Fruit fly (Drosophila melanogaster): ENCODE measurements around the gene GCS1.
A peak's percentile ranks its signal among the peaks of the same experiment; 100 is the strongest.

Gene GCS1

DNA sequence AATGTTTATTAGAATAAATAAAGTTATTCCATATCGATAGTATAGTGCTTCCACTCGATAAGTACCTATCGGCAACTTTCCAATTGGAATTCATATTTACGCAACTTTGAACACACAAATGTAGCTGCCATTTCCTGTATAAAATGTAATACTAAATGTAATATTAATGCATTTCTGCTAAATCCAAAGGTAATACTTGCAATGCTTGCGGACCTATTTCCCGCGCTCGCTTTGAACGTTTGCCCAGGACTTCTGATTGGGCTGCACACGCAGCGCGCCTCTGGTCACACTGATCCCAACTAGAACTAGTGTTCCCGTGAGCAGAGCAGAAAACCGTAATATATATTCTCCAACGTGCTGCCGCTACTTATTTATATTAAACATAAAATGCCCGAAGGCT lies 21.6 kb upstream of the GCS1 start, which contains the start of gene dlg1 (continued):
- TF ChIP-seq vvl (GFP tag; IDR thresholded peaks at IDR 0.05) (no peak), inv (GFP tag; IDR thresholded peaks at IDR 0.05; ENCODE audit: partially characterized antibody) (peak; percentile 58), CG1647 (GFP tag; optimal IDR thresholded peaks at IDR 0.05) (no peak), crol (GFP tag; IDR thresholded peaks at IDR 0.05) (no peak), CG9876 (GFP tag; optimal IDR thresholded peaks at IDR 0.05) (no peak), disco-r (GFP tag; optimal IDR thresholded peaks at IDR 0.05) (no peak), Hsf (GFP tag; optimal IDR thresholded peaks at IDR 0.05) (no peak), CG5245 (GFP tag; optimal IDR thresholded peaks at IDR 0.05) (no peak), hth (optimal IDR thresholded peaks at IDR 0.05) (no peak), CG2120 (GFP tag; optimal IDR thresholded peaks at IDR 0.05) (no peak), tx (GFP tag; optimal IDR thresholded peaks at IDR 0.05) (no peak), CG6689 (GFP tag; IDR thresholded peaks at IDR 0.05) (no peak), Gsc (GFP tag; IDR thresholded peaks at IDR 0.05) (no peak), caup (GFP tag; optimal IDR thresholded peaks at IDR 0.05; ENCODE audit: severe bottlenecking) (no peak), Lhr (GFP tag; optimal IDR thresholded peaks at IDR 0.05) (no peak), dysf (GFP tag; IDR thresholded peaks at IDR 0.05) (no peak), CG15514 (GFP tag; optimal IDR thresholded peaks at IDR 0.05) (peak; percentile 97), CG16815 (GFP tag; optimal IDR thresholded peaks at IDR 0.05) (no peak), tna (GFP tag; IDR thresholded peaks at IDR 0.05; ENCODE audit: partially characterized antibody) (no peak; the same call in 1 of the 2 replicates), p53 (GFP tag; optimal IDR thresholded peaks at IDR 0.05) (no peak), Dp (GFP tag; optimal IDR thresholded peaks at IDR 0.05) (peak; percentile 73), CG17328 (GFP tag; IDR thresholded peaks at IDR 0.05) (no peak), Sin3A (optimal IDR thresholded peaks at IDR 0.05) (peak; percentile 8), hb (GFP tag; IDR thresholded peaks at IDR 0.05; ENCODE audit: partially characterized antibody) (peak; percentile 63; the same call in 2 of the 3 replicates), zen2 (GFP tag; IDR thresholded peaks at IDR 0.05; ENCODE audit: partially characterized antibody) (peak; percentile 10; the same call in 1 of the 3 replicates), gt (GFP tag; IDR thresholded peaks at IDR 0.05) (no peak), Mes4 (GFP tag; optimal IDR thresholded peaks at IDR 0.05) (no peak), fd96Cb (tag; optimal IDR thresholded peaks at IDR 0.05) (no peak), B-H1 (GFP tag; IDR thresholded peaks at IDR 0.05) (no peak), CG14050 (GFP tag; IDR thresholded peaks at IDR 0.05) (no peak), Fer3 (tag; optimal IDR thresholded peaks at IDR 0.05) (no peak), CG2199 (GFP tag; IDR thresholded peaks at IDR 0.05) (no peak), pan (optimal IDR thresholded peaks at IDR 0.05) (no peak), pan (GFP tag; optimal IDR thresholded peaks at IDR 0.05 in 1 of 2, IDR thresholded peaks at IDR 0.05 in 1 of 2) (no peak), nerfin-1 (tag; optimal IDR thresholded peaks at IDR 0.05) (no peak), lilli (GFP tag; optimal IDR thresholded peaks at IDR 0.05) (peak; percentile 8), Med (GFP tag) (peak; percentile 77), CG4707 (GFP tag; optimal IDR thresholded peaks at IDR 0.05) (no peak), Hey (tag; optimal IDR thresholded peaks at IDR 0.05) (no peak), esg (GFP tag; conservative IDR thresholded peaks at IDR 0.05) (no peak), chif (GFP tag; optimal IDR thresholded peaks at IDR 0.05) (no peak), NFAT (GFP tag; IDR thresholded peaks at IDR 0.05) (no peak), CG7745 (tag; optimal IDR thresholded peaks at IDR 0.05) (no peak), exex (tag; optimal IDR thresholded peaks at IDR 0.05) (no peak), bigmax (GFP tag; optimal IDR thresholded peaks at IDR 0.05) (peak; percentile 53), jigr1 (GFP tag; IDR thresholded peaks at IDR 0.05) (no peak), tgo (GFP tag; IDR thresholded peaks at IDR 0.05) (no peak), HLH54F (GFP tag; optimal IDR thresholded peaks at IDR 0.05) (no peak), rib (GFP tag; IDR thresholded peaks at IDR 0.05) (no peak), Kr (GFP tag; optimal IDR thresholded peaks at IDR 0.05) (no peak), gfzf (GFP tag; optimal IDR thresholded peaks at IDR 0.05) (peak; percentile 67), Hr39 (optimal IDR thresholded peaks at IDR 0.05) (no peak), MTF-1 (GFP tag; optimal IDR thresholded peaks at IDR 0.05; ENCODE audit: borderline replicate concordance) (no peak)
